Fruit fly (Drosophila melanogaster): ENCODE results near the gene CG5815.

dm6 chr3R:27131408-27131807 lies 19.0 kb downstream of the CG5815 start:
- TF ChIP-seq Mnt (GFP tag; optimal IDR thresholded peaks at IDR 0.05), result no peak
- no peak for TF ChIP-seq pad (GFP tag; optimal IDR thresholded peaks at IDR 0.05)
- TF ChIP-seq CG1620 (GFP tag; optimal IDR thresholded peaks at IDR 0.05), result peak; percentile 40
- TF ChIP-seq bab1 (GFP tag; optimal IDR thresholded peaks at IDR 0.05), result no peak
- peak; percentile 6 for TF ChIP-seq CG33017 (tag; optimal IDR thresholded peaks at IDR 0.05)

Data from whole organism, adult.